Worm (Caenorhabditis elegans) whole organism, young adult: ENCODE results near the gene EEED8.2.

ENCODE experiments used
- C06A6.2 ChIP-seq: fragments of 200-800 bp; sonication (Bioruptor generic); conservative IDR thresholded peaks from 2 replicates; pipeline ENCODE4 v1.3.6; 2022; ENCODE audit warnings: missing genetic modification characterization, missing compliant biosample characterization
- F22D6.2 ChIP-seq: sonication (generic microtip); optimal IDR thresholded peaks from 2 replicates; lab custom pipeline; 2016; ENCODE audit warnings: mild to moderate bottlenecking, missing genetic modification characterization, missing compliant biosample characterization
- F23B12.7 ChIP-seq: sonication (generic microtip); optimal IDR thresholded peaks from 2 replicates; lab custom pipeline; 2017; ENCODE audit warnings: missing genetic modification characterization, mild to moderate bottlenecking, missing compliant biosample characterization, antibody characterized with exemption, moderate library complexity; ENCODE audit not compliant: insufficient read depth
- F52B5.7 ChIP-seq: sonication (generic microtip); optimal IDR thresholded peaks from 2 replicates; lab custom pipeline; 2016; ENCODE audit warnings: mild to moderate bottlenecking, missing genetic modification characterization, missing compliant biosample characterization
- F57A8.1 ChIP-seq: fragments of 200-800 bp; sonication (Bioruptor generic); optimal IDR thresholded peaks from 2 replicates; lab custom pipeline; 2018; ENCODE audit warnings: mild to moderate bottlenecking, missing genetic modification characterization, moderate library complexity, missing compliant biosample characterization
- F57C9.4 ChIP-seq: sonication (generic microtip); optimal IDR thresholded peaks from 2 replicates; lab custom pipeline; 2017; ENCODE audit warnings: mild to moderate bottlenecking, missing genetic modification characterization, missing compliant biosample characterization
- T07F8.4 ChIP-seq: sonication (generic microtip); optimal IDR thresholded peaks from 2 replicates; lab custom pipeline; 2016; ENCODE audit warnings: mild to moderate bottlenecking, missing genetic modification characterization, moderate library complexity, missing compliant biosample characterization
- Y95B8A.8 ChIP-seq: fragments of 200-800 bp; sonication (Bioruptor generic); IDR thresholded peaks from 2 replicates; pipeline ENCODE4 v1.3.6; 2022; ENCODE audit warnings: missing genetic modification reagents, missing genetic modification characterization, missing compliant biosample characterization
- aptf-3 ChIP-seq: fragments of 200-800 bp; sonication (Bioruptor generic); IDR thresholded peaks from 2 replicates; pipeline ENCODE4 v1.3.6; 2022; ENCODE audit warnings: missing genetic modification characterization, missing compliant biosample characterization
- athp-1 ChIP-seq: sonication (generic microtip); optimal IDR thresholded peaks from 2 replicates; lab custom pipeline; 2017; ENCODE audit warnings: mild to moderate bottlenecking, missing genetic modification characterization, missing compliant biosample characterization
- bed-1 ChIP-seq: fragments of 200-800 bp; sonication (Bioruptor generic); IDR thresholded peaks from 2 replicates; pipeline ENCODE4 v1.3.6; 2022; ENCODE audit warnings: missing genetic modification reagents, missing genetic modification characterization, missing compliant biosample characterization
- ceh-79 ChIP-seq: sonication (generic microtip); optimal IDR thresholded peaks from 2 replicates; lab custom pipeline; 2017; ENCODE audit warnings: mild to moderate bottlenecking, missing genetic modification characterization, missing compliant biosample characterization
- ceh-91 ChIP-seq: fragments of 200-800 bp; sonication (Bioruptor generic); IDR thresholded peaks from 2 replicates; pipeline ENCODE4 v1.3.6; 2022; ENCODE audit warnings: missing genetic modification reagents, missing genetic modification characterization, missing compliant biosample characterization
- dox-1 ChIP-seq: fragments of 200-800 bp; sonication (Bioruptor generic); IDR thresholded peaks from 2 replicates; pipeline ENCODE4 v1.3.6; 2022; ENCODE audit warnings: missing genetic modification reagents, missing genetic modification characterization, missing compliant biosample characterization
- dpff-1 ChIP-seq: sonication (generic microtip); optimal IDR thresholded peaks from 2 replicates; lab custom pipeline; 2017; ENCODE audit warnings: mild to moderate bottlenecking, missing genetic modification characterization, missing compliant biosample characterization
- ets-4 ChIP-seq: fragments of 200-800 bp; sonication (Bioruptor generic); optimal IDR thresholded peaks from 2 replicates; lab custom pipeline; 2018; ENCODE audit warnings: mild to moderate bottlenecking, missing genetic modification characterization, missing compliant biosample characterization
- hlh-12 ChIP-seq: sonication (generic microtip); optimal IDR thresholded peaks from 2 replicates; lab custom pipeline; 2016; ENCODE audit warnings: missing genetic modification characterization, missing compliant biosample characterization
- hmg-1.2 ChIP-seq: fragments of 200-800 bp; sonication (Bioruptor generic); IDR thresholded peaks from 2 replicates; pipeline ENCODE4 v1.3.6; 2022; ENCODE audit warnings: missing genetic modification reagents, missing genetic modification characterization, missing compliant biosample characterization
- hmg-20 ChIP-seq: fragments of 200-800 bp; sonication (Bioruptor generic); IDR thresholded peaks from 2 replicates; pipeline ENCODE4 v1.3.6; 2022; ENCODE audit warnings: missing genetic modification reagents, missing genetic modification characterization, missing compliant biosample characterization
- hrde-1 ChIP-seq: sonication (generic microtip); optimal IDR thresholded peaks from 2 replicates; lab custom pipeline; 2016; ENCODE audit warnings: missing genetic modification characterization, mild to moderate bottlenecking, missing compliant biosample characterization, moderate library complexity, missing genotype, missing genetic modification reagents, borderline replicate concordance
- lag-1 ChIP-seq: fragments of 200-800 bp; sonication (Bioruptor generic); IDR thresholded peaks from 2 replicates; pipeline ENCODE4 v1.3.6; 2022; ENCODE audit warnings: missing genetic modification reagents, missing genetic modification characterization, missing compliant biosample characterization
- let-526 ChIP-seq: fragments of 200-800 bp; sonication (Bioruptor generic); IDR thresholded peaks from 2 replicates; pipeline ENCODE4 v1.3.6; 2022; ENCODE audit warnings: missing genetic modification reagents, missing genetic modification characterization, missing compliant biosample characterization
- lir-1 ChIP-seq: fragments of 200-800 bp; sonication (Bioruptor generic); conservative IDR thresholded peaks from 2 replicates; pipeline ENCODE4 v1.3.6; 2022; ENCODE audit warnings: missing genetic modification reagents, missing genetic modification characterization, missing compliant biosample characterization
- madf-10 ChIP-seq: sonication (generic microtip); optimal IDR thresholded peaks from 2 replicates; lab custom pipeline; 2016; ENCODE audit warnings: mild to moderate bottlenecking, missing genetic modification characterization, missing compliant biosample characterization
- madf-8 ChIP-seq: fragments of 200-800 bp; sonication (Bioruptor generic); conservative IDR thresholded peaks from 2 replicates; pipeline ENCODE4 v1.3.6; 2022; ENCODE audit warnings: missing genetic modification reagents, missing genetic modification characterization, missing compliant biosample characterization
- mel-28 ChIP-seq: sonication (generic microtip); optimal IDR thresholded peaks from 2 replicates; lab custom pipeline; 2016; ENCODE audit warnings: borderline replicate concordance, mild to moderate bottlenecking, missing genetic modification characterization, missing compliant biosample characterization
- nfya-1 ChIP-seq: sonication (generic microtip); optimal IDR thresholded peaks from 2 replicates; lab custom pipeline; 2017; ENCODE audit warnings: antibody characterized with exemption, missing compliant biosample characterization, missing genetic modification characterization, borderline replicate concordance; ENCODE audit not compliant: insufficient read depth
- nfya-2 ChIP-seq: fragments of 200-800 bp; sonication (Bioruptor generic); IDR thresholded peaks from 2 replicates; pipeline ENCODE4 v1.3.6; 2022; ENCODE audit warnings: missing genetic modification reagents, missing genetic modification characterization, missing compliant biosample characterization
- nfyb-1 ChIP-seq: fragments of 200-800 bp; sonication (Bioruptor generic); IDR thresholded peaks from 2 replicates; pipeline ENCODE4 v1.3.6; 2022; ENCODE audit warnings: missing genetic modification reagents, missing genetic modification characterization, missing compliant biosample characterization
- nhr-90 ChIP-seq: sonication (generic microtip); optimal IDR thresholded peaks from 2 replicates; lab custom pipeline; 2016; ENCODE audit warnings: missing genotype, mild to moderate bottlenecking, missing genetic modification characterization, missing compliant biosample characterization
- repo-1 ChIP-seq: sonication (generic microtip); optimal IDR thresholded peaks from 2 replicates; lab custom pipeline; 2017; ENCODE audit warnings: mild to moderate bottlenecking, missing genetic modification characterization, missing compliant biosample characterization
- sea-2 ChIP-seq: fragments of 200-800 bp; sonication (Bioruptor generic); IDR thresholded peaks from 2 replicates; pipeline ENCODE4 v1.3.6; 2022; ENCODE audit warnings: missing genetic modification characterization, missing compliant biosample characterization
- snpc-1.3 ChIP-seq: sonication (generic microtip); optimal IDR thresholded peaks from 2 replicates; lab custom pipeline; 2017; ENCODE audit warnings: missing genetic modification characterization, mild to moderate bottlenecking, missing compliant biosample characterization, antibody characterized with exemption, moderate library complexity, missing genotype, missing genetic modification reagents; ENCODE audit not compliant: insufficient read depth
- snpc-3.4 ChIP-seq: sonication (generic microtip); optimal IDR thresholded peaks from 2 replicates; lab custom pipeline; 2017; ENCODE audit warnings: missing genetic modification characterization, mild to moderate bottlenecking, missing compliant biosample characterization, antibody characterized with exemption, moderate library complexity, missing genotype, missing genetic modification reagents
- snpc-4 ChIP-seq, 5 experiments: fragments of 150-350 bp in 1 of 5; sonication (generic microtip) in 4 of 5; optimal IDR thresholded peaks; 2 replicates each; lab custom pipeline; 2014 to 2018; ENCODE audit warnings: missing genetic modification characterization in 5 of 5, missing biosample characterization in 3 of 5, antibody characterized with exemption in 2 of 5, mild to moderate bottlenecking in 2 of 5, missing compliant biosample characterization in 2 of 5, missing genotype in 2 of 5, moderate library complexity in 2 of 5, missing genetic modification reagents in 1 of 5
- unc-130 ChIP-seq: sonication (generic microtip); optimal IDR thresholded peaks from 2 replicates; lab custom pipeline; 2016; ENCODE audit warnings: missing genetic modification reagents, missing genetic modification characterization, missing compliant biosample characterization
- ztf-26 ChIP-seq: sonication (generic microtip); optimal IDR thresholded peaks from 2 replicates; lab custom pipeline; 2017; ENCODE audit warnings: missing genetic modification characterization, missing compliant biosample characterization

The EEED8.2 gene

ce11 chrII:5379614-5380077, 36.9 kb upstream of the EEED8.2 start, which contains the start of gene pkc-3 (continued):
- TF ChIP-seq F57A8.1 (GFP tag; lab: Kevin White, UChicago) (no peak), ceh-91 (GFP tag; lab: Robert Waterston, UW) (no peak), sea-2 (GFP tag; lab: Robert Waterston, UW) (no peak), F57C9.4 (tag; lab: Kevin White, UChicago) (no peak), snpc-1.3 (peak; percentile 30), nhr-90 (tag; lab: Kevin White, UChicago) (peak; percentile 70), hmg-1.2 (GFP tag; lab: Robert Waterston, UW) (peak; percentile 59), snpc-3.4 (tag; lab: Kevin White, UChicago) (peak; percentile 80), dox-1 (GFP tag; lab: Robert Waterston, UW) (peak; percentile 91), madf-8 (GFP tag; lab: Robert Waterston, UW) (no peak), lir-1 (GFP tag; lab: Robert Waterston, UW) (0 out of 2 replicates have a peak, but pooled peaks have one; percentile 41), unc-130 (GFP tag; lab: Kevin White, UChicago) (peak; percentile 34), aptf-3 (GFP tag; lab: Robert Waterston, UW) (no peak), bed-1 (GFP tag; lab: Robert Waterston, UW) (no peak), ceh-79 (tag; lab: Kevin White, UChicago) (no peak), hlh-12 (tag; lab: Kevin White, UChicago) (no peak), nfya-1 (tag; lab: Kevin White, UChicago) (no peak), dpff-1 (peak; percentile 44), T07F8.4 (no peak), madf-10 (tag; lab: Kevin White, UChicago) (peak; percentile 38), mel-28 (tag; lab: Kevin White, UChicago) (no peak), hmg-20 (GFP tag; lab: Robert Waterston, UW) (0 out of 2 replicates have a peak, but pooled peaks have one; percentile 22), ztf-26 (tag; lab: Kevin White, UChicago) (peak; percentile 51), nfya-2 (GFP tag; lab: Robert Waterston, UW) (no peak), athp-1 (tag; lab: Kevin White, UChicago) (peak; percentile 83), snpc-4 (GFP tag; optimal IDR thresholded peaks at IDR 0.05; lab: Kevin White, UChicago) (no peak), snpc-4 (tag; optimal IDR thresholded peaks at IDR 0.05; lab: Kevin White, UChicago) (peak; percentile 13 to 64 (median 54)), Y95B8A.8 (GFP tag; lab: Robert Waterston, UW) (peak; percentile 88), repo-1 (tag; lab: Kevin White, UChicago) (peak; percentile 79), C06A6.2 (peak; percentile 35; the same call in 1 of the 2 replicates), F52B5.7 (tag; lab: Kevin White, UChicago) (peak; percentile 53), F23B12.7 (no peak), let-526 (GFP tag; lab: Robert Waterston, UW) (no peak), lag-1 (GFP tag; lab: Robert Waterston, UW) (no peak), ets-4 (GFP tag; lab: Kevin White, UChicago) (peak; percentile 54)

ce11 chrII:5384282-5384681, 32.2 kb upstream of the EEED8.2 start:
- TF ChIP-seq F57C9.4 (tag; lab: Kevin White, UChicago), result no peak
- 0 out of 2 replicates have a peak, but pooled peaks have one; percentile 8 for TF ChIP-seq nfyb-1
- no peak for TF ChIP-seq dox-1 (GFP tag; lab: Robert Waterston, UW)
- TF ChIP-seq F22D6.2 (tag; lab: Kevin White, UChicago), result no peak
- TF ChIP-seq hrde-1 (tag; lab: Kevin White, UChicago), result peak; percentile 53
